Fruit fly (Drosophila melanogaster): ENCODE data around the gene CG15747.

The CG15747 gene

DNA sequence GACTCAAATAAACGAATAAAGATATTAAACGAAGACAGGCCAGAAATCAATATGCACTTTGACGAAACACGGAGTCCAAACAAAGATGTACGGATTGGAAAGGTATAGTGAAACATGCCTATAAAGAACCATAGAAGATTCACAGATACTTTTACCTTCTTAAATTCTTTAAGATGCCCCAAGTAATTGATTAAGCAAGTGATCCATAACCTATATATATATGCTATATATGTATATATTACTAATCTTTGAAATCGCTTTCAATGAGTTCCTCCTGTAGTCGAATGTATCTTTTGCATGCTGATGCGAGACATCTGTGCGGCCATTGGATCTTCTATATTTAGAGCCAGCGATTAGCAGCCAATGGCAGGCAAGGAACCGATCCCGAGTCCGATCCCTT is 30.0 kb downstream of the CG15747 start, which contains the start of gene dmrt11E (continued):
- TF ChIP-seq CG11398 (GFP tag; optimal IDR thresholded peaks at IDR 0.05) (no peak), wor (GFP tag; IDR thresholded peaks at IDR 0.05) (peak; percentile 44; the same call in 1 of the 2 replicates), CG1603 (tag; optimal IDR thresholded peaks at IDR 0.05) (peak; percentile 74), ind (GFP tag; optimal IDR thresholded peaks at IDR 0.05) (peak; percentile 48), CG4282 (GFP tag; optimal IDR thresholded peaks at IDR 0.05) (no peak), CG12299 (tag; optimal IDR thresholded peaks at IDR 0.05) (peak; percentile 44), Hsf (GFP tag; optimal IDR thresholded peaks at IDR 0.05) (no peak), CrebB (tag; optimal IDR thresholded peaks at IDR 0.05) (no peak)

DNA sequence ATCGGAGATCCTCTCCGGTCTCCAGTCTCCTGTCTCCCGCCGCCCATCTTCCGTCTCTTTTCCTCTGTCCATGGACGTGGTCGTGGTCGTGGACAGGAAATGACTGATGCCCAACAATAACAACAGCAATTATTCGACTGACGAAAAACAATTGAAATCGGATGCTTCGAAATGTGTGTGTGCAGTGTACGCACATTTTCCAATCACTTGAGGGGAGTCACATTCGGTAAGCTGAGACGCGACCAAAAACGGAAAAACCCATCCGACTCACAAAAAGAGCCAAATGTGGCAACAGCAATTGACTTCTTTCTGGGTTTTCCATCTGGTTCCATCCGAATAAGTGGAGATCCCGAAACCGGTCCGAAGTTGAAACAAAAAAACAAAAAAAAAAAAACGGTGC is 31.3 kb downstream of the CG15747 start:
- TF ChIP-seq CG14441 (GFP tag; IDR thresholded peaks at IDR 0.05) (no peak), Tbp (GFP tag; optimal IDR thresholded peaks at IDR 0.05) (no peak), jigr1 (GFP tag; IDR thresholded peaks at IDR 0.05) (no peak), twi (tag; optimal IDR thresholded peaks at IDR 0.05) (peak; percentile 90), vvl (GFP tag; IDR thresholded peaks at IDR 0.05) (no peak), tll (GFP tag; optimal IDR thresholded peaks at IDR 0.05) (peak in 1 of 2 experiments; percentile 14), Trl (optimal IDR thresholded peaks at IDR 0.05) (no peak), Trl (GFP tag; optimal IDR thresholded peaks at IDR 0.05) (no peak), CG7786 (GFP tag; optimal IDR thresholded peaks at IDR 0.05) (no peak), Lim3 (GFP tag; IDR thresholded peaks at IDR 0.05) (no peak), sqz (GFP tag; optimal IDR thresholded peaks at IDR 0.05) (peak; percentile 7), nerfin-1 (tag; optimal IDR thresholded peaks at IDR 0.05) (no peak), HLH4C (GFP tag; IDR thresholded peaks at IDR 0.05; ENCODE audit: partially characterized antibody) (no peak), CG8089 (GFP tag; optimal IDR thresholded peaks at IDR 0.05) (no peak), Six4 (GFP tag; optimal IDR thresholded peaks at IDR 0.05) (peak; percentile 20), dmrt11E (tag; optimal IDR thresholded peaks at IDR 0.05) (peak; percentile 50), CG32767 (GFP tag; IDR thresholded peaks at IDR 0.05) (no peak)

DNA sequence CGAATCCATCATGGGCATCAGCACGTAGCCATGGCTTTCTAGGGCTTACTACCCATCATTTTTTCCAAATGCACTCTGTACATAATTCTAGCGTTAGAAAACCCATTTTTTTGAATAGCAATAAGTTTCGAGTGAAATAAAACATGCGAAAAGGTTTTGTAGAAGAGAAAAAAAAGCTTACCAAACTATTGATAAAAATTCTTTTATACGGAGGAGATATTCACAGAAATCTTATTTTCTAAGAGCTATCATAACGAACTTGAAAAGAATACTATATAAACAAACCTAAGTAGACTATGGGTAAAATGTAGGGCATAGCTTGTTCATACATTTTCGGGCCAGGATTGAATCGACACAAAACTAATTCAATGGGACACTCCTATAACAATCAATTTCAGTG is 32.2 kb downstream of the CG15747 start, which contains the start of gene CG1640:
TSS of gene CG1640 (plus strand) at position 301 of the 400 bp plus-strand sequence.
- TF ChIP-seq Xrp1 (GFP tag; IDR thresholded peaks at IDR 0.05) (no peak), B-H2 (GFP tag; optimal IDR thresholded peaks at IDR 0.05) (no peak)

dm6 chrX:13370826-13371703 is 32.9 kb downstream of the CG15747 start:
- TF ChIP-seq inv (GFP tag; IDR thresholded peaks at IDR 0.05; ENCODE audit: partially characterized antibody), result peak; percentile 51
- TF ChIP-seq CG13775 (GFP tag; optimal IDR thresholded peaks at IDR 0.05), result no peak
- peak; percentile 9 to 45 for TF ChIP-seq Pdp1 (GFP tag; optimal IDR thresholded peaks at IDR 0.05)
- TF ChIP-seq mirr (GFP tag; optimal IDR thresholded peaks at IDR 0.05), result peak; percentile 8
- TF ChIP-seq CG8359 (GFP tag; optimal IDR thresholded peaks at IDR 0.05; ENCODE audit: borderline replicate concordance), result no peak
- TF ChIP-seq run (tag; optimal IDR thresholded peaks at IDR 0.05), result no peak
- no peak for TF ChIP-seq klu (GFP tag; IDR thresholded peaks at IDR 0.05)
- no peak for TF ChIP-seq CG4360 (GFP tag; IDR thresholded peaks at IDR 0.05)
- no peak for TF ChIP-seq CG4854 (GFP tag; optimal IDR thresholded peaks at IDR 0.05)
- peak; percentile 48 for TF ChIP-seq CG12659 (GFP tag; optimal IDR thresholded peaks at IDR 0.05)
- TF ChIP-seq Bdp1 (GFP tag; optimal IDR thresholded peaks at IDR 0.05), result no peak
- no peak for TF ChIP-seq CG7271 (tag; optimal IDR thresholded peaks at IDR 0.05)
- TF ChIP-seq CG11695 (GFP tag; IDR thresholded peaks at IDR 0.05), result no peak
- TF ChIP-seq Doc2 (GFP tag; IDR thresholded peaks at IDR 0.05), result no peak
- no peak for TF ChIP-seq fru (optimal IDR thresholded peaks at IDR 0.05)
- no peak for TF ChIP-seq cwo (GFP tag; optimal IDR thresholded peaks at IDR 0.05)
- 0 out of 3 replicates have a peak, but pooled peaks have one; percentile 21 for TF ChIP-seq CG34422 (GFP tag; IDR thresholded peaks at IDR 0.05)
- no peak for TF ChIP-seq CG9817 (tag; optimal IDR thresholded peaks at IDR 0.05)
- TF ChIP-seq cg (GFP tag; optimal IDR thresholded peaks at IDR 0.05), result peak; percentile 80
- peak; percentile 15 for TF ChIP-seq CG11504 (tag; optimal IDR thresholded peaks at IDR 0.05)
